Fruit fly (Drosophila melanogaster) whole organism, embryonic: ENCODE results near the gene Miox.

Experiments used
- Adf1 ChIP-seq: fragments of 200-800 bp; sonication (Bioruptor generic); IDR thresholded peaks from 2 replicates; pipeline ENCODE4 v1.3.6; 2022; ENCODE audit warnings: missing biosample characterization, missing genetic modification characterization
- BEAF-32 ChIP-seq: fragments of 200-800 bp; sonication (Bioruptor generic); optimal IDR thresholded peaks from 3 replicates; lab custom pipeline; 2017; ENCODE audit warnings: missing biosample characterization, missing genetic modification characterization, mild to moderate bottlenecking, moderate library complexity, missing genetic modification reagents
- Bteb2 ChIP-seq: fragments of 200-800 bp; sonication (Bioruptor generic); optimal IDR thresholded peaks from 2 replicates; lab custom pipeline; 2016; ENCODE audit warnings: missing biosample characterization, missing genetic modification characterization
- CG10979 ChIP-seq: fragments of 200-800 bp; sonication (Bioruptor generic); optimal IDR thresholded peaks from 2 replicates; lab custom pipeline; 2018; ENCODE audit warnings: missing biosample characterization, mild to moderate bottlenecking, missing genetic modification characterization, moderate library complexity
- CG12219 ChIP-seq: fragments of 200-800 bp; sonication (Bioruptor generic); optimal IDR thresholded peaks from 3 replicates; lab custom pipeline; 2018; ENCODE audit warnings: missing biosample characterization, mild to moderate bottlenecking, missing genetic modification characterization
- CG12236 ChIP-seq: fragments of 200-800 bp; sonication (Bioruptor generic); optimal IDR thresholded peaks from 2 replicates; lab custom pipeline; 2016; ENCODE audit warnings: missing biosample characterization, missing genetic modification characterization
- CG13894 ChIP-seq: fragments of 200-800 bp; sonication (Bioruptor generic); optimal IDR thresholded peaks from 3 replicates; lab custom pipeline; 2018; ENCODE audit warnings: missing biosample characterization, mild to moderate bottlenecking, missing genetic modification characterization, moderate library complexity
- CG15269 ChIP-seq: fragments of 200-800 bp; sonication (Bioruptor generic); optimal IDR thresholded peaks from 2 replicates; lab custom pipeline; 2018; ENCODE audit warnings: missing biosample characterization, mild to moderate bottlenecking, missing genetic modification characterization, moderate library complexity
- CG17912 ChIP-seq: fragments of 200-800 bp; sonication (Bioruptor generic); optimal IDR thresholded peaks from 2 replicates; lab custom pipeline; 2018; ENCODE audit warnings: missing biosample characterization, mild to moderate bottlenecking, missing genetic modification characterization
- CG2875 ChIP-seq: fragments of 200-800 bp; sonication (Bioruptor generic); optimal IDR thresholded peaks from 2 replicates; lab custom pipeline; 2017; ENCODE audit warnings: missing biosample characterization, mild to moderate bottlenecking, missing genetic modification characterization, missing genetic modification reagents
- CG3407 ChIP-seq: fragments of 200-800 bp; sonication (Bioruptor generic); optimal IDR thresholded peaks from 2 replicates; lab custom pipeline; 2018; ENCODE audit warnings: missing biosample characterization, mild to moderate bottlenecking, missing genetic modification characterization
- CG4328 ChIP-seq: fragments of 200-800 bp; sonication (Bioruptor generic); optimal IDR thresholded peaks from 3 replicates; lab custom pipeline; 2017; ENCODE audit warnings: missing biosample characterization, missing genetic modification reagents, missing genetic modification characterization
- CG4617 ChIP-seq: fragments of 200-800 bp; sonication (Bioruptor generic); optimal IDR thresholded peaks from 3 replicates; lab custom pipeline; 2016; ENCODE audit warnings: missing biosample characterization, missing genetic modification characterization, borderline replicate concordance
- CG4730 ChIP-seq: fragments of 200-800 bp; sonication (Bioruptor generic); IDR thresholded peaks from 2 replicates; pipeline ENCODE4 v1.3.6; 2022; ENCODE audit warnings: missing biosample characterization, missing genetic modification characterization
- CG6765 ChIP-seq: fragments of 200-800 bp; sonication (Bioruptor generic); optimal IDR thresholded peaks from 3 replicates; lab custom pipeline; 2017; ENCODE audit warnings: missing biosample characterization, mild to moderate bottlenecking, missing genetic modification characterization
- CG6854 ChIP-seq: fragments of 200-800 bp; sonication (Bioruptor generic); optimal IDR thresholded peaks from 3 replicates; lab custom pipeline; 2017; ENCODE audit warnings: missing biosample characterization, mild to moderate bottlenecking, missing genetic modification characterization
- CG7928 ChIP-seq: fragments of 200-800 bp; sonication (Bioruptor generic); optimal IDR thresholded peaks from 2 replicates; lab custom pipeline; 2017; ENCODE audit warnings: missing biosample characterization, mild to moderate bottlenecking, missing genetic modification characterization
- CG8281 ChIP-seq: fragments of 200-800 bp; sonication (Bioruptor generic); optimal IDR thresholded peaks from 2 replicates; lab custom pipeline; 2018; ENCODE audit warnings: missing biosample characterization, mild to moderate bottlenecking, missing genetic modification characterization, moderate library complexity
- CkIIα-i1 ChIP-seq: fragments of 200-800 bp; sonication (Bioruptor generic); IDR thresholded peaks from 2 replicates; pipeline ENCODE4 v1.3.6; 2022; ENCODE audit warnings: missing biosample characterization, missing genetic modification characterization
- CoRest ChIP-seq: fragments of 200-800 bp; sonication (Bioruptor generic); optimal IDR thresholded peaks from 3 replicates; lab custom pipeline; 2018; ENCODE audit warnings: missing biosample characterization, mild to moderate bottlenecking, missing genetic modification characterization, moderate library complexity
- Dbx ChIP-seq: fragments of 200-800 bp; sonication (Bioruptor generic); IDR thresholded peaks from 3 replicates; pipeline ENCODE4 v1.3.6; 2022; ENCODE audit warnings: missing biosample characterization, missing genetic modification characterization
- Deaf1 ChIP-seq: fragments of 200-800 bp; optimal IDR thresholded peaks from 3 replicates; lab custom pipeline; 2019; ENCODE audit warnings: missing biosample characterization, mild to moderate bottlenecking, missing genetic modification characterization, moderate library complexity
- Dip2 ChIP-seq: fragments of 200-800 bp; sonication (Bioruptor generic); IDR thresholded peaks from 2 replicates; pipeline ENCODE4 v1.3.6; 2022; ENCODE audit warnings: missing biosample characterization, missing genetic modification characterization
- Doc3 ChIP-seq: fragments of 200-800 bp; sonication (Bioruptor generic); IDR thresholded peaks from 3 replicates; pipeline ENCODE4 v1.3.6; 2022; ENCODE audit warnings: missing biosample characterization, missing genetic modification characterization; ENCODE audit not compliant: partially characterized antibody
- Elba2 ChIP-seq: fragments of 200-800 bp; sonication (Bioruptor generic); optimal IDR thresholded peaks from 3 replicates; lab custom pipeline; 2016; ENCODE audit warnings: missing biosample characterization, missing genetic modification characterization
- Gsc ChIP-seq: fragments of 200-800 bp; sonication (Bioruptor generic); IDR thresholded peaks from 2 replicates; pipeline ENCODE4 v1.3.6; 2022; ENCODE audit warnings: missing biosample characterization, missing genetic modification characterization
- Hand ChIP-seq: fragments of 200-800 bp; sonication (Bioruptor generic); optimal IDR thresholded peaks from 2 replicates; lab custom pipeline; 2017; ENCODE audit warnings: mild to moderate bottlenecking, missing biosample characterization, missing genetic modification reagents, missing genetic modification characterization
- Lhr ChIP-seq: fragments of 200-800 bp; sonication (Bioruptor generic); optimal IDR thresholded peaks from 3 replicates; lab custom pipeline; 2017; ENCODE audit warnings: mild to moderate bottlenecking, missing biosample characterization, missing genetic modification reagents, missing genetic modification characterization
- Nf-YC ChIP-seq: fragments of 200-800 bp; optimal IDR thresholded peaks from 3 replicates; lab custom pipeline; 2019; ENCODE audit warnings: missing biosample characterization, mild to moderate bottlenecking, missing genetic modification characterization, moderate library complexity
- Optix ChIP-seq: fragments of 200-800 bp; sonication (Bioruptor generic); IDR thresholded peaks from 3 replicates; pipeline ENCODE4 v1.3.6; 2022; ENCODE audit warnings: missing biosample characterization, missing genetic modification characterization
- Poxn ChIP-seq: fragments of 200-800 bp; sonication (Bioruptor generic); IDR thresholded peaks from 2 replicates; pipeline ENCODE4 v1.3.6; 2022; ENCODE audit warnings: missing biosample characterization, missing genetic modification characterization
- Rfx ChIP-seq: fragments of 200-800 bp; sonication (Bioruptor generic); IDR thresholded peaks from 2 replicates; pipeline ENCODE4 v1.3.6; 2022; ENCODE audit warnings: missing biosample characterization, missing genetic modification characterization
- Sin3A ChIP-seq: fragments of >200 bp; optimal IDR thresholded peaks from 2 replicates; lab custom pipeline; 2018
- ato ChIP-seq: fragments of 200-800 bp; sonication (Bioruptor generic); IDR thresholded peaks from 2 replicates; pipeline ENCODE4 v1.3.6; 2022; ENCODE audit warnings: missing biosample characterization, missing genetic modification characterization; ENCODE audit not compliant: partially characterized antibody
- az2 ChIP-seq: fragments of 200-800 bp; sonication (Bioruptor generic); optimal IDR thresholded peaks from 3 replicates; lab custom pipeline; 2016; ENCODE audit warnings: missing biosample characterization, missing genetic modification characterization
- cas ChIP-seq: fragments of 200-800 bp; sonication (Bioruptor generic); IDR thresholded peaks from 2 replicates; pipeline ENCODE4 v1.3.6; 2022; ENCODE audit warnings: missing biosample characterization, missing genetic modification characterization
- cg ChIP-seq: fragments of 200-800 bp; sonication (Bioruptor generic); optimal IDR thresholded peaks from 3 replicates; lab custom pipeline; 2019; ENCODE audit warnings: missing biosample characterization, mild to moderate bottlenecking, missing genetic modification characterization, moderate library complexity
- gcm2 ChIP-seq: fragments of 200-800 bp; sonication (Bioruptor generic); optimal IDR thresholded peaks from 2 replicates; lab custom pipeline; 2016; ENCODE audit warnings: missing biosample characterization, missing genetic modification characterization
- jigr1 ChIP-seq: fragments of 200-800 bp; sonication (Bioruptor generic); IDR thresholded peaks from 3 replicates; pipeline ENCODE4 v1.3.6; 2022; ENCODE audit warnings: missing biosample characterization, missing genetic modification characterization
- kah ChIP-seq: fragments of 200-800 bp; sonication (Bioruptor generic); optimal IDR thresholded peaks from 2 replicates; lab custom pipeline; 2018; ENCODE audit warnings: missing biosample characterization, mild to moderate bottlenecking, missing genetic modification characterization
- lbe ChIP-seq: fragments of 200-800 bp; sonication (Bioruptor generic); optimal IDR thresholded peaks from 2 replicates; lab custom pipeline; 2016; ENCODE audit warnings: missing biosample characterization, mild to moderate bottlenecking, missing genetic modification characterization
- nau ChIP-seq: fragments of 200-800 bp; sonication (Bioruptor generic); optimal IDR thresholded peaks from 3 replicates; lab custom pipeline; 2017; ENCODE audit warnings: missing biosample characterization, mild to moderate bottlenecking, missing genetic modification characterization, missing genetic modification reagents
- nerfin-1 ChIP-seq: fragments of 200-800 bp; sonication (Bioruptor generic); optimal IDR thresholded peaks from 3 replicates; lab custom pipeline; 2019; ENCODE audit warnings: missing biosample characterization, mild to moderate bottlenecking, missing genetic modification characterization, moderate library complexity
- pum ChIP-seq: fragments of 200-800 bp; sonication (Bioruptor generic); optimal IDR thresholded peaks from 2 replicates; lab custom pipeline; 2016; ENCODE audit warnings: missing biosample characterization, missing genetic modification characterization
- sens ChIP-seq: fragments of 200-800 bp; sonication (Bioruptor generic); peaks from one replicate; lab custom pipeline; 2016; ENCODE audit warnings: missing biosample characterization, missing genetic modification characterization
- slp2 ChIP-seq: fragments of 200-800 bp; sonication (Bioruptor generic); optimal IDR thresholded peaks from 2 replicates; lab custom pipeline; 2016; ENCODE audit warnings: missing biosample characterization, missing genetic modification characterization
- sqz ChIP-seq: fragments of 200-800 bp; sonication (Bioruptor generic); optimal IDR thresholded peaks from 3 replicates; lab custom pipeline; 2018; ENCODE audit warnings: missing biosample characterization, mild to moderate bottlenecking, missing genetic modification characterization
- ttk ChIP-seq: fragments of 200-800 bp; sonication (Bioruptor generic); IDR thresholded peaks from 2 replicates; pipeline ENCODE4 v2.1.2; 2022; ENCODE audit warnings: missing biosample characterization, missing genetic modification characterization
- vvl ChIP-seq: fragments of 200-800 bp; sonication (Bioruptor generic); IDR thresholded peaks from 2 replicates; pipeline ENCODE4 v1.3.6; 2022; ENCODE audit warnings: missing biosample characterization, missing genetic modification characterization

The Miox gene

dm6 chr3L:12138113-12138899, 46.5 kb upstream of the Miox start, which contains the start of the genes ND-SGDH and RhoGAP68F (continued):
- TF ChIP-seq pum (GFP tag; lab: Kevin White, UChicago), result peak; percentile 68
- peak; percentile 48; the same call in 1 of the 2 replicates for TF ChIP-seq ato
- TF ChIP-seq Lhr, result peak; percentile 74
- TF ChIP-seq CG10979, result peak; percentile 56
- TF ChIP-seq nau (GFP tag; lab: Kevin White, UChicago), result no peak
- peak; percentile 72 for TF ChIP-seq az2
- peak; percentile 90 for TF ChIP-seq CoRest (tag; lab: Kevin White, UChicago)
- TF ChIP-seq vvl (GFP tag; lab: Robert Waterston, UW), result peak; percentile 59
- peak; percentile 65 for TF ChIP-seq CG13894
- peak; percentile 62 for TF ChIP-seq nerfin-1
- TF ChIP-seq Bteb2 (GFP tag; lab: Kevin White, UChicago), result peak; percentile 55
- TF ChIP-seq gcm2 (GFP tag; lab: Kevin White, UChicago), result no peak
- peak; percentile 83 for TF ChIP-seq Dbx (GFP tag; lab: Robert Waterston, UW)
- no peak for TF ChIP-seq CG6854 (GFP tag; lab: Kevin White, UChicago)
- peak; percentile 41 for TF ChIP-seq Adf1 (GFP tag; lab: Robert Waterston, UW)
- TF ChIP-seq CG7928 (GFP tag; lab: Kevin White, UChicago), result no peak
- TF ChIP-seq CG4328 (GFP tag; lab: Kevin White, UChicago), result peak; percentile 61
- TF ChIP-seq sqz (GFP tag; lab: Kevin White, UChicago), result peak; percentile 55
- no peak for TF ChIP-seq Optix (GFP tag; lab: Robert Waterston, UW)
- TF ChIP-seq Gsc (GFP tag; lab: Robert Waterston, UW), result no peak
- TF ChIP-seq CG3407 (GFP tag; lab: Kevin White, UChicago), result peak; percentile 49
- TF ChIP-seq Deaf1 (tag; lab: Kevin White, UChicago), result peak; percentile 52
- TF ChIP-seq CG17912 (GFP tag; lab: Kevin White, UChicago), result no peak
- TF ChIP-seq sens (GFP tag; lab: Kevin White, UChicago), result peak; percentile 92
- no peak for TF ChIP-seq CkIIα-i1 (GFP tag; lab: Robert Waterston, UW)
- TF ChIP-seq BEAF-32, result peak; percentile 99
- TF ChIP-seq cas (GFP tag; lab: Robert Waterston, UW), result 0 out of 2 replicates have a peak, but pooled peaks have one; percentile 44
- peak; percentile 71 for TF ChIP-seq Nf-YC (tag; lab: Kevin White, UChicago)
- TF ChIP-seq CG6765 (GFP tag; lab: Kevin White, UChicago), result no peak
- TF ChIP-seq CG12236, result no peak
- TF ChIP-seq lbe (GFP tag; lab: Kevin White, UChicago), result peak; percentile 30
- peak; percentile 74 for TF ChIP-seq CG15269
- TF ChIP-seq slp2, result peak; percentile 58
- peak; percentile 95 for TF ChIP-seq Doc3 (GFP tag; lab: Robert Waterston, UW)
- TF ChIP-seq kah, result no peak
- peak; percentile 8 for TF ChIP-seq Hand
- peak; percentile 32; the same call in 1 of the 2 replicates for TF ChIP-seq CG4730 (GFP tag; lab: Robert Waterston, UW)
- no peak for TF ChIP-seq Dip2 (GFP tag; lab: Robert Waterston, UW)
- peak; percentile 64; the same call in 1 of the 2 replicates for TF ChIP-seq Poxn (GFP tag; lab: Robert Waterston, UW)
- peak; percentile 49; the same call in 1 of the 2 replicates for TF ChIP-seq ttk (GFP tag; lab: Robert Waterston, UW)
- no peak for TF ChIP-seq CG12219
- TF ChIP-seq Sin3A (lab: Kevin White, UChicago), result peak; percentile 91
- TF ChIP-seq CG2875 (GFP tag; lab: Kevin White, UChicago), result no peak
- no peak for TF ChIP-seq cg
- TF ChIP-seq jigr1, result no peak
- TF ChIP-seq CG4617 (GFP tag; lab: Kevin White, UChicago), result peak; percentile 28
- peak; percentile 79 for TF ChIP-seq Rfx (GFP tag; lab: Robert Waterston, UW)
- TF ChIP-seq CG8281 (tag; lab: Kevin White, UChicago), result peak; percentile 2
- peak; percentile 35 for TF ChIP-seq Elba2
